Worm (Caenorhabditis elegans) whole organism, L4 larva: ENCODE measurements around the gene sri-26.

Experiments
- D1046.2 ChIP-seq: fragments of 200-800 bp; sonication (Bioruptor generic); IDR thresholded peaks from 2 replicates; pipeline ENCODE4 v1.3.6; 2022; ENCODE audit warnings: missing genetic modification characterization, missing compliant biosample characterization
- F37D6.2 ChIP-seq: sonication (generic microtip); optimal IDR thresholded peaks from 2 replicates; lab custom pipeline; 2016; ENCODE audit warnings: mild to moderate bottlenecking, missing genetic modification characterization, missing compliant biosample characterization
- Y5F2A.4 ChIP-seq: fragments of 200-800 bp; sonication (Bioruptor generic); optimal IDR thresholded peaks from 2 replicates; lab custom pipeline; 2018; ENCODE audit warnings: mild to moderate bottlenecking, missing genetic modification characterization, missing compliant biosample characterization
- ZK337.2 ChIP-seq: fragments of 200-800 bp; sonication (Bioruptor generic); IDR thresholded peaks from 2 replicates; pipeline ENCODE4 v1.3.6; 2022; ENCODE audit warnings: missing genetic modification reagents, missing genetic modification characterization, missing compliant biosample characterization
- ZK546.5 ChIP-seq, 2 experiments: sonication (generic microtip); optimal IDR thresholded peaks; 2 replicates each; lab custom pipeline; 2017; ENCODE audit warnings: missing biosample characterization in 2 of 2, missing genetic modification characterization in 2 of 2
- aha-1 ChIP-seq: fragments of 150-350 bp; peaks from one replicate; lab custom pipeline; 2014; ENCODE audit warnings: missing biosample characterization, missing genetic modification characterization
- aly-2 ChIP-seq: sonication (generic microtip); optimal IDR thresholded peaks from 2 replicates; lab custom pipeline; 2018; ENCODE audit warnings: missing biosample characterization, missing genetic modification characterization
- attf-4 ChIP-seq: sonication (generic microtip); optimal IDR thresholded peaks from 3 replicates; lab custom pipeline; 2017; ENCODE audit warnings: missing biosample characterization, missing genetic modification characterization
- ceh-20 ChIP-seq: fragments of 200-800 bp; sonication (Bioruptor generic); IDR thresholded peaks from 2 replicates; pipeline ENCODE4 v1.3.6; 2022; ENCODE audit warnings: missing genetic modification reagents, missing genetic modification characterization, missing compliant biosample characterization
- ceh-28 ChIP-seq: fragments of 150-350 bp; optimal IDR thresholded peaks from 2 replicates; lab custom pipeline; 2014; ENCODE audit warnings: missing biosample characterization, missing genetic modification reagents, missing genetic modification characterization
- ceh-44 ChIP-seq: fragments of 200-800 bp; sonication (Bioruptor generic); IDR thresholded peaks from 2 replicates; pipeline ENCODE4 v1.3.6; 2022; ENCODE audit warnings: missing genetic modification reagents, missing genetic modification characterization, missing compliant biosample characterization
- ceh-62 ChIP-seq: sonication (generic microtip); optimal IDR thresholded peaks from 2 replicates; lab custom pipeline; 2017; ENCODE audit warnings: missing biosample characterization, missing genetic modification characterization
- cey-2 ChIP-seq: sonication (generic microtip); optimal IDR thresholded peaks from 3 replicates; lab custom pipeline; 2017; ENCODE audit warnings: missing genetic modification characterization, mild to moderate bottlenecking, missing compliant biosample characterization, antibody characterized with exemption, borderline replicate concordance; ENCODE audit not compliant: insufficient read depth
- daf-12 ChIP-seq: fragments of 150-350 bp; optimal IDR thresholded peaks from 2 replicates; lab custom pipeline; 2014; ENCODE audit warnings: missing biosample characterization, missing genetic modification reagents, missing genetic modification characterization
- daf-16 ChIP-seq, 3 experiments: sonication (generic microtip); optimal IDR thresholded peaks; 2 replicates each; lab custom pipeline; 2016 to 2017; ENCODE audit warnings: missing genetic modification characterization in 3 of 3, missing genetic modification reagents in 3 of 3, mild to moderate bottlenecking in 2 of 3, missing compliant biosample characterization in 2 of 3, missing biosample characterization in 1 of 3, moderate library complexity in 1 of 3
- dpl-1 ChIP-seq: fragments of 150-350 bp; optimal IDR thresholded peaks from 2 replicates; lab custom pipeline; 2014; ENCODE audit warnings: missing biosample characterization, missing genetic modification reagents, missing genetic modification characterization
- dve-1 ChIP-seq: sonication (generic microtip); optimal IDR thresholded peaks from 2 replicates; lab custom pipeline; 2017; ENCODE audit warnings: antibody characterized with exemption, mild to moderate bottlenecking, missing genetic modification characterization, missing compliant biosample characterization; ENCODE audit not compliant: insufficient read depth
- egl-27 ChIP-seq: sonication (generic microtip); optimal IDR thresholded peaks from 3 replicates; lab custom pipeline; 2017; ENCODE audit warnings: missing biosample characterization, missing genetic modification reagents, missing genetic modification characterization
- fos-1 ChIP-seq: fragments of 150-350 bp; optimal IDR thresholded peaks from 2 replicates; lab custom pipeline; 2014; ENCODE audit warnings: missing biosample characterization, missing genetic modification characterization
- hif-1 ChIP-seq, 2 experiments: sonication (generic microtip); optimal IDR thresholded peaks; 2 replicates each; lab custom pipeline; 2016 to 2017; ENCODE audit warnings: missing compliant biosample characterization in 2 of 2, missing genetic modification characterization in 2 of 2, missing genetic modification reagents in 2 of 2, missing genotype in 2 of 2, mild to moderate bottlenecking in 1 of 2
- hlh-11 ChIP-seq: fragments of 200-800 bp; sonication (Bioruptor generic); optimal IDR thresholded peaks from 2 replicates; lab custom pipeline; 2018; ENCODE audit warnings: mild to moderate bottlenecking, missing genetic modification characterization, missing compliant biosample characterization
- hlh-30 ChIP-seq: sonication (generic microtip); optimal IDR thresholded peaks from 2 replicates; lab custom pipeline; 2017; ENCODE audit warnings: antibody characterized with exemption, mild to moderate bottlenecking, missing genetic modification characterization, missing compliant biosample characterization; ENCODE audit not compliant: insufficient read depth
- hmg-1.1 ChIP-seq: fragments of 200-800 bp; sonication (Bioruptor generic); IDR thresholded peaks from 2 replicates; pipeline ENCODE4 v1.3.6; 2022; ENCODE audit warnings: missing genetic modification reagents, missing genetic modification characterization, missing compliant biosample characterization
- jun-1 ChIP-seq: fragments of 150-350 bp; optimal IDR thresholded peaks from 2 replicates; lab custom pipeline; 2014; ENCODE audit warnings: missing biosample characterization, missing genetic modification reagents, missing genetic modification characterization
- lim-7 ChIP-seq: fragments of 200-800 bp; sonication (Bioruptor generic); IDR thresholded peaks from 2 replicates; pipeline ENCODE4 v1.3.6; 2022; ENCODE audit warnings: missing genetic modification characterization, missing compliant biosample characterization
- lin-1 ChIP-seq: fragments of 200-800 bp; sonication (Bioruptor generic); IDR thresholded peaks from 2 replicates; pipeline ENCODE4 v1.3.6; 2022; ENCODE audit warnings: missing genetic modification reagents, missing genetic modification characterization, missing compliant biosample characterization
- lin-15B ChIP-seq: fragments of 150-350 bp; sonication (generic microtip); optimal IDR thresholded peaks from 3 replicates; lab custom pipeline; 2014; ENCODE audit warnings: missing biosample characterization, missing genetic modification characterization
- lin-29 ChIP-seq: fragments of 200-800 bp; sonication (Bioruptor generic); IDR thresholded peaks from 2 replicates; pipeline ENCODE4 v1.3.6; 2022; ENCODE audit warnings: missing genetic modification reagents, missing genetic modification characterization, missing compliant biosample characterization
- lin-38 ChIP-seq: fragments of 200-800 bp; sonication (Bioruptor generic); IDR thresholded peaks from 2 replicates; pipeline ENCODE4 v1.3.6; 2022; ENCODE audit warnings: missing genetic modification reagents, missing genetic modification characterization, missing compliant biosample characterization
- lin-39 ChIP-seq: fragments of 150-350 bp; optimal IDR thresholded peaks from 2 replicates; lab custom pipeline; 2014; ENCODE audit warnings: missing biosample characterization, missing genetic modification reagents, missing genetic modification characterization
- lir-3 ChIP-seq: sonication (generic microtip); optimal IDR thresholded peaks from 2 replicates; lab custom pipeline; 2016; ENCODE audit warnings: mild to moderate bottlenecking, missing genetic modification characterization, missing compliant biosample characterization
- lsy-2 ChIP-seq, 2 experiments: fragments of 150-350 bp in 1 of 2; sonication (generic microtip) in 1 of 2; optimal IDR thresholded peaks; 2 replicates each; lab custom pipeline; 2014 to 2017; ENCODE audit warnings: missing biosample characterization in 2 of 2, missing genetic modification characterization in 2 of 2
- madf-9 ChIP-seq: fragments of 200-800 bp; sonication (Bioruptor generic); conservative IDR thresholded peaks from 2 replicates; pipeline ENCODE4 v1.3.6; 2022; ENCODE audit warnings: missing genetic modification reagents, missing genetic modification characterization, missing compliant biosample characterization
- mdl-1 ChIP-seq, 2 experiments: fragments of 150-350 bp in 1 of 2; sonication (generic microtip) in 1 of 2; optimal IDR thresholded peaks; 2 replicates each; lab custom pipeline; 2014 to 2017; ENCODE audit warnings: missing biosample characterization in 2 of 2, missing genetic modification characterization in 2 of 2
- mxl-2 ChIP-seq: fragments of 200-800 bp; sonication (Bioruptor generic); conservative IDR thresholded peaks from 2 replicates; pipeline ENCODE4 v1.3.6; 2022; ENCODE audit warnings: missing genetic modification reagents, missing genetic modification characterization, missing compliant biosample characterization
- nhr-111 ChIP-seq: fragments of 200-800 bp; sonication (Bioruptor generic); optimal IDR thresholded peaks from 2 replicates; lab custom pipeline; 2018; ENCODE audit warnings: mild to moderate bottlenecking, missing genetic modification characterization, missing compliant biosample characterization
- nhr-25 ChIP-seq: sonication (generic microtip); optimal IDR thresholded peaks from 2 replicates; lab custom pipeline; 2017; ENCODE audit warnings: missing genetic modification characterization, mild to moderate bottlenecking, missing compliant biosample characterization, antibody characterized with exemption, moderate library complexity, borderline replicate concordance; ENCODE audit not compliant: insufficient read depth
- nhr-28 ChIP-seq: fragments of 150-350 bp; optimal IDR thresholded peaks from 2 replicates; lab custom pipeline; 2014; ENCODE audit warnings: missing biosample characterization, missing genetic modification characterization
- nhr-48 ChIP-seq: sonication (generic microtip); optimal IDR thresholded peaks from 2 replicates; lab custom pipeline; 2016; ENCODE audit warnings: mild to moderate bottlenecking, missing genetic modification characterization, missing compliant biosample characterization
- nhr-77 ChIP-seq: fragments of 150-350 bp; optimal IDR thresholded peaks from 2 replicates; lab custom pipeline; 2014; ENCODE audit warnings: missing biosample characterization, missing genetic modification characterization
- pha-4 ChIP-seq, 2 experiments: fragments of 150-350 bp in 1 of 2; fragments of 200-800 bp in 1 of 2; sonication (Bioruptor generic) in 1 of 2; IDR thresholded peaks in 1 of 2; optimal IDR thresholded peaks in 1 of 2; 2 replicates each; pipeline versions ENCODE4 v1.3.6 to Lab custom; 2014 to 2022; ENCODE audit warnings: missing genetic modification characterization in 2 of 2, missing genetic modification reagents in 2 of 2, missing biosample characterization in 1 of 2, missing compliant biosample characterization in 1 of 2
- php-3 ChIP-seq: fragments of 200-800 bp; sonication (Bioruptor generic); IDR thresholded peaks from 2 replicates; pipeline ENCODE4 v1.3.6; 2022; ENCODE audit warnings: missing genetic modification reagents, missing genetic modification characterization, missing compliant biosample characterization
- set-16 ChIP-seq: fragments of 200-800 bp; sonication (Bioruptor generic); IDR thresholded peaks from 2 replicates; pipeline ENCODE4 v1.3.6; 2022; ENCODE audit warnings: missing genetic modification reagents, missing genetic modification characterization, missing compliant biosample characterization
- tra-1 ChIP-seq: fragments of 200-800 bp; sonication (Bioruptor generic); IDR thresholded peaks from 2 replicates; pipeline ENCODE4 v1.3.6; 2022; ENCODE audit warnings: missing genetic modification reagents, missing genetic modification characterization, missing compliant biosample characterization
- unc-130 ChIP-seq: sonication (generic microtip); optimal IDR thresholded peaks from 2 replicates; lab custom pipeline; 2016; ENCODE audit warnings: missing genetic modification reagents, missing genetic modification characterization, missing compliant biosample characterization
- unc-39 ChIP-seq: sonication (generic microtip); optimal IDR thresholded peaks from 2 replicates; lab custom pipeline; 2017; ENCODE audit warnings: missing biosample characterization, missing genetic modification characterization
- unc-62 ChIP-seq, 3 experiments: fragments of 150-350 bp in 1 of 3; sonication (generic microtip); optimal IDR thresholded peaks in 2 of 3; peaks in 1 of 3; 1 replicate in 1 of 3; 2 replicates in 2 of 3; lab custom pipeline; 2014 to 2017; ENCODE audit warnings: missing biosample characterization in 3 of 3, missing genetic modification characterization in 3 of 3, missing genetic modification reagents in 3 of 3, missing genotype in 1 of 3
- vab-7 ChIP-seq: fragments of 200-800 bp; sonication (Bioruptor generic); IDR thresholded peaks from 2 replicates; pipeline ENCODE4 v1.3.6; 2022; ENCODE audit warnings: missing genetic modification reagents, missing genetic modification characterization, missing compliant biosample characterization
- zag-1 ChIP-seq: fragments of 150-350 bp; optimal IDR thresholded peaks from 2 replicates; lab custom pipeline; 2014; ENCODE audit warnings: missing biosample characterization, missing genetic modification characterization

sri-26 gene

ce11 chrV:15190903-15191302, 24.4 kb upstream of the sri-26 start, which contains the start of gene Y75B12B.11 (continued):
- TF ChIP-seq unc-62 (GFP tag; optimal IDR thresholded peaks at IDR 0.05 in 1 of 2; lab: Kevin White, UChicago) (no peak), unc-62 (tag; optimal IDR thresholded peaks at IDR 0.05; lab: Kevin White, UChicago) (no peak), vab-7 (GFP tag; lab: Robert Waterston, UW) (peak; percentile 98), mdl-1 (tag; optimal IDR thresholded peaks at IDR 0.05; lab: Kevin White, UChicago) (no peak), hif-1 (tag; optimal IDR thresholded peaks at IDR 0.05; lab: Kevin White, UChicago) (peak; percentile 39 to 66), lin-38 (GFP tag; lab: Robert Waterston, UW) (peak; percentile 96), hlh-11 (peak; percentile 76), lin-15B (peak; percentile 34), F37D6.2 (peak; percentile 72), daf-16 (GFP tag; optimal IDR thresholded peaks at IDR 0.05; lab: Kevin White, UChicago) (peak; percentile 88 to 98), daf-16 (tag; optimal IDR thresholded peaks at IDR 0.05; lab: Kevin White, UChicago) (peak; percentile 84), dve-1 (tag; lab: Kevin White, UChicago) (peak; percentile 93), nhr-28 (tag; lab: Kevin White, UChicago) (peak; percentile 23), Y5F2A.4 (GFP tag; lab: Kevin White, UChicago) (peak; percentile 94), pha-4 (GFP tag; IDR thresholded peaks at IDR 0.05; lab: Robert Waterston, UW) (peak; percentile 97), pha-4 (tag; optimal IDR thresholded peaks at IDR 0.05; lab: Kevin White, UChicago) (no peak), nhr-48 (peak; percentile 83), lir-3 (tag; lab: Kevin White, UChicago) (peak; percentile 88), mxl-2 (GFP tag; lab: Robert Waterston, UW) (peak; percentile 90), hlh-30 (tag; lab: Kevin White, UChicago) (peak; percentile 78), set-16 (GFP tag; lab: Robert Waterston, UW) (peak; percentile 85), D1046.2 (GFP tag; lab: Robert Waterston, UW) (peak; percentile 96), ceh-62 (no peak), ceh-28 (no peak), php-3 (peak; percentile 93), dpl-1 (GFP tag; lab: Kevin White, UChicago) (peak; percentile 68), lin-29 (GFP tag; lab: Robert Waterston, UW) (peak; percentile 85), tra-1 (peak; percentile 95), madf-9 (GFP tag; lab: Robert Waterston, UW) (peak; percentile 91), lsy-2 (tag; optimal IDR thresholded peaks at IDR 0.05; lab: Kevin White, UChicago) (peak in 1 of 2 experiments; percentile 79), cey-2 (tag; lab: Kevin White, UChicago) (no peak), attf-4 (tag; lab: Kevin White, UChicago) (no peak), jun-1 (tag; lab: Kevin White, UChicago) (peak; percentile 57), nhr-111 (GFP tag; lab: Kevin White, UChicago) (peak; percentile 98), nhr-25 (tag; lab: Kevin White, UChicago) (peak; percentile 45), lim-7 (GFP tag; lab: Robert Waterston, UW) (peak; percentile 98), hmg-1.1 (GFP tag; lab: Robert Waterston, UW) (peak; percentile 92), ZK546.5 (tag; optimal IDR thresholded peaks at IDR 0.05; lab: Kevin White, UChicago) (no peak), aha-1 (peak; percentile 98), ZK337.2 (peak; percentile 89), unc-39 (tag; lab: Kevin White, UChicago) (no peak), daf-12 (tag; lab: Kevin White, UChicago) (no peak), aly-2 (tag; lab: Kevin White, UChicago) (peak; percentile 92), lin-39 (tag; lab: Kevin White, UChicago) (no peak), unc-130 (GFP tag; lab: Kevin White, UChicago) (peak; percentile 92), ceh-20 (GFP tag; lab: Robert Waterston, UW) (peak; percentile 89), nhr-77 (tag; lab: Kevin White, UChicago) (peak; percentile 58), egl-27 (no peak), fos-1 (no peak), ceh-44 (GFP tag; lab: Robert Waterston, UW) (peak; percentile 95), lin-1 (GFP tag; lab: Robert Waterston, UW) (peak; percentile 96), zag-1 (tag; lab: Kevin White, UChicago) (no peak)
